Worm (Caenorhabditis elegans) whole organism, L3 larva: ENCODE measurements around the gene F46C5.9.

Experiments
- ZK546.5 ChIP-seq: sonication (generic microtip); optimal IDR thresholded peaks from 2 replicates; lab custom pipeline; 2017; ENCODE audit warnings: missing biosample characterization, missing genetic modification characterization
- ama-1 ChIP-seq: fragments of 150-350 bp; optimal IDR thresholded peaks from 2 replicates; lab custom pipeline; 2018
- egl-27 ChIP-seq: sonication (generic microtip); optimal IDR thresholded peaks from 4 replicates; lab custom pipeline; 2017; ENCODE audit warnings: missing biosample characterization, missing genetic modification reagents, missing genetic modification characterization
- lin-15B ChIP-seq: fragments of 150-350 bp; optimal IDR thresholded peaks from 2 replicates; lab custom pipeline; 2014; ENCODE audit warnings: missing biosample characterization, missing genetic modification characterization
- lin-39 ChIP-seq: fragments of 150-350 bp; optimal IDR thresholded peaks from 2 replicates; lab custom pipeline; 2018; ENCODE audit warnings: missing biosample characterization, missing genetic modification reagents, missing genetic modification characterization
- mdl-1 ChIP-seq: fragments of 150-350 bp; optimal IDR thresholded peaks from 2 replicates; lab custom pipeline; 2014; ENCODE audit warnings: missing biosample characterization, missing genetic modification characterization
- nhr-23 ChIP-seq: fragments of 150-350 bp; optimal IDR thresholded peaks from 2 replicates; lab custom pipeline; 2014; ENCODE audit warnings: missing biosample characterization, missing genetic modification reagents, missing genetic modification characterization
- nhr-76 ChIP-seq: fragments of 150-350 bp; sonication (generic microtip); optimal IDR thresholded peaks from 5 replicates; lab custom pipeline; 2014; ENCODE audit warnings: missing biosample characterization, missing genetic modification characterization
- pha-4 ChIP-seq: fragments of 150-350 bp; optimal IDR thresholded peaks from 2 replicates; lab custom pipeline; 2014; ENCODE audit warnings: missing biosample characterization, missing genetic modification reagents, missing genetic modification characterization
- pqm-1 ChIP-seq: fragments of 150-350 bp; optimal IDR thresholded peaks from 2 replicates; lab custom pipeline; 2017; ENCODE audit warnings: missing biosample characterization, missing genetic modification characterization, inconsistent platforms
- skn-1 ChIP-seq: fragments of 150-350 bp; optimal IDR thresholded peaks from 2 replicates; lab custom pipeline; 2014; ENCODE audit warnings: missing biosample characterization, missing genetic modification characterization
- snpc-4 ChIP-seq: fragments of 150-350 bp; optimal IDR thresholded peaks from 2 replicates; lab custom pipeline; 2014; ENCODE audit warnings: missing biosample characterization, missing genetic modification characterization

- TF ChIP-seq pha-4 = no peak
- TF ChIP-seq pqm-1 = peak; percentile 39
- no peak for TF ChIP-seq nhr-23
- no peak for TF ChIP-seq ama-1
- no peak for TF ChIP-seq ZK546.5 (tag; lab: Kevin White, UChicago)
- no peak for TF ChIP-seq snpc-4 (tag; lab: Kevin White, UChicago)
- no peak for TF ChIP-seq lin-39
- no peak for TF ChIP-seq mdl-1 (tag; lab: Kevin White, UChicago)
- no peak for TF ChIP-seq egl-27 (tag; lab: Kevin White, UChicago)
- no peak for TF ChIP-seq nhr-76 (tag; lab: Kevin White, UChicago)
- no peak for TF ChIP-seq skn-1
- TF ChIP-seq lin-15B (tag; lab: Kevin White, UChicago) = no peak
Measured at ce11 chrII:8845932-8846331, 35.4 kb upstream of the F46C5.9 start.
